Fruit fly (Drosophila melanogaster) whole organism, embryonic: ENCODE measurements around the gene CG18095.

Source experiments
- Asciz ChIP-seq: fragments of 200-800 bp; sonication (Bioruptor generic); optimal IDR thresholded peaks from 2 replicates; lab custom pipeline; 2017; ENCODE audit warnings: missing biosample characterization, mild to moderate bottlenecking, missing genetic modification characterization, missing genetic modification reagents
- B-H1 ChIP-seq: fragments of 200-800 bp; sonication (Bioruptor generic); IDR thresholded peaks from 3 replicates; pipeline ENCODE4 v1.3.6; 2022; ENCODE audit warnings: missing biosample characterization, missing genetic modification characterization
- B-H2 ChIP-seq: fragments of 200-800 bp; sonication (Bioruptor generic); optimal IDR thresholded peaks from 2 replicates; lab custom pipeline; 2018; ENCODE audit warnings: missing biosample characterization, mild to moderate bottlenecking, missing genetic modification characterization
- Blimp-1 ChIP-seq: fragments of 200-800 bp; sonication (Bioruptor generic); optimal IDR thresholded peaks from 3 replicates; lab custom pipeline; 2018; ENCODE audit warnings: missing biosample characterization, missing genetic modification characterization, mild to moderate bottlenecking, moderate library complexity, missing genetic modification reagents
- BtbVII ChIP-seq: fragments of 200-800 bp; sonication (Bioruptor generic); optimal IDR thresholded peaks from 3 replicates; lab custom pipeline; 2017; ENCODE audit warnings: missing biosample characterization, mild to moderate bottlenecking, missing genetic modification characterization
- CG10274 ChIP-seq: fragments of 200-800 bp; sonication (Bioruptor generic); optimal IDR thresholded peaks from 3 replicates; lab custom pipeline; 2017; ENCODE audit warnings: missing biosample characterization, mild to moderate bottlenecking, missing genetic modification characterization
- CG1233 ChIP-seq: fragments of 200-800 bp; sonication (Bioruptor generic); optimal IDR thresholded peaks from 4 replicates; lab custom pipeline; 2018; ENCODE audit warnings: missing biosample characterization, mild to moderate bottlenecking, missing genetic modification characterization
- CG12391 ChIP-seq: fragments of 200-800 bp; sonication (Bioruptor generic); optimal IDR thresholded peaks from 3 replicates; lab custom pipeline; 2018; ENCODE audit warnings: missing biosample characterization, mild to moderate bottlenecking, missing genetic modification characterization, moderate library complexity
- CG13894 ChIP-seq: fragments of 200-800 bp; sonication (Bioruptor generic); optimal IDR thresholded peaks from 3 replicates; lab custom pipeline; 2018; ENCODE audit warnings: missing biosample characterization, mild to moderate bottlenecking, missing genetic modification characterization, moderate library complexity
- CG15514 ChIP-seq: fragments of 200-800 bp; sonication (Bioruptor generic); optimal IDR thresholded peaks from 3 replicates; lab custom pipeline; 2017; ENCODE audit warnings: missing biosample characterization, missing genetic modification characterization, mild to moderate bottlenecking, moderate library complexity, missing genetic modification reagents
- CG17328 ChIP-seq: fragments of 200-800 bp; sonication (Bioruptor generic); IDR thresholded peaks from 2 replicates; pipeline ENCODE4 v1.3.6; 2022; ENCODE audit warnings: missing biosample characterization, missing genetic modification characterization
- CG17802 ChIP-seq: fragments of 200-800 bp; sonication (Bioruptor generic); optimal IDR thresholded peaks from 2 replicates; lab custom pipeline; 2018; ENCODE audit warnings: missing biosample characterization, mild to moderate bottlenecking, missing genetic modification characterization, moderate library complexity
- CG2712 ChIP-seq: fragments of 200-800 bp; optimal IDR thresholded peaks from 3 replicates; lab custom pipeline; 2019; ENCODE audit warnings: missing biosample characterization, mild to moderate bottlenecking, missing genetic modification characterization, moderate library complexity
- CG3838 ChIP-seq: fragments of 200-800 bp; sonication (Bioruptor generic); optimal IDR thresholded peaks from 3 replicates; lab custom pipeline; 2016; ENCODE audit warnings: missing biosample characterization, missing genetic modification characterization
- CG4328 ChIP-seq: fragments of 200-800 bp; sonication (Bioruptor generic); optimal IDR thresholded peaks from 3 replicates; lab custom pipeline; 2017; ENCODE audit warnings: missing biosample characterization, missing genetic modification reagents, missing genetic modification characterization
- CG4360 ChIP-seq: fragments of 200-800 bp; sonication (Bioruptor generic); IDR thresholded peaks from 2 replicates; pipeline ENCODE4 v1.3.6; 2022; ENCODE audit warnings: missing biosample characterization, missing genetic modification characterization
- CG4730 ChIP-seq: fragments of 200-800 bp; sonication (Bioruptor generic); IDR thresholded peaks from 2 replicates; pipeline ENCODE4 v1.3.6; 2022; ENCODE audit warnings: missing biosample characterization, missing genetic modification characterization
- CG6689 ChIP-seq: fragments of 200-800 bp; sonication (Bioruptor generic); IDR thresholded peaks from 2 replicates; pipeline ENCODE4 v1.3.6; 2022; ENCODE audit warnings: missing biosample characterization, missing genetic modification characterization
- CG6813 ChIP-seq: fragments of 200-800 bp; sonication (Bioruptor generic); optimal IDR thresholded peaks from 2 replicates; lab custom pipeline; 2017; ENCODE audit warnings: missing biosample characterization, missing genetic modification characterization, mild to moderate bottlenecking, moderate library complexity, missing genetic modification reagents
- CG7271 ChIP-seq: fragments of 200-800 bp; sonication (Bioruptor generic); optimal IDR thresholded peaks from 2 replicates; lab custom pipeline; 2018; ENCODE audit warnings: missing biosample characterization, mild to moderate bottlenecking, missing genetic modification characterization, moderate library complexity
- CG8765 ChIP-seq: fragments of 200-800 bp; sonication (Bioruptor generic); IDR thresholded peaks from 2 replicates; pipeline ENCODE4 v1.3.6; 2022; ENCODE audit warnings: missing biosample characterization, missing genetic modification characterization
- CG9437 ChIP-seq: fragments of 200-800 bp; sonication (Bioruptor generic); optimal IDR thresholded peaks from 2 replicates; lab custom pipeline; 2018; ENCODE audit warnings: missing biosample characterization, mild to moderate bottlenecking, missing genetic modification characterization
- Dfd ChIP-seq, 2 experiments: fragments of >200 bp; optimal IDR thresholded peaks; 2 replicates each; lab custom pipeline; 2017; ENCODE audit warnings: missing biosample characterization in 2 of 2, missing genetic modification characterization in 2 of 2
- GATAe ChIP-seq: fragments of 200-800 bp; sonication (Bioruptor generic); conservative IDR thresholded peaks from 2 replicates; pipeline ENCODE4 v1.3.6; 2022; ENCODE audit warnings: missing biosample characterization, missing genetic modification characterization
- HHEX ChIP-seq: fragments of 200-800 bp; sonication (Bioruptor generic); optimal IDR thresholded peaks from 3 replicates; lab custom pipeline; 2017; ENCODE audit warnings: missing biosample characterization, mild to moderate bottlenecking, missing genetic modification characterization, missing genetic modification reagents
- Hand ChIP-seq: fragments of 200-800 bp; sonication (Bioruptor generic); optimal IDR thresholded peaks from 2 replicates; lab custom pipeline; 2017; ENCODE audit warnings: mild to moderate bottlenecking, missing biosample characterization, missing genetic modification reagents, missing genetic modification characterization
- Hsf ChIP-seq: fragments of 200-800 bp; sonication (Bioruptor generic); optimal IDR thresholded peaks from 3 replicates; lab custom pipeline; 2016; ENCODE audit warnings: missing biosample characterization, missing genetic modification characterization
- Lpt ChIP-seq: fragments of >200 bp; optimal IDR thresholded peaks from 2 replicates; lab custom pipeline; 2018; ENCODE audit warnings: missing biosample characterization, missing genetic modification characterization
- NC2α ChIP-seq: fragments of 200-800 bp; sonication (Bioruptor generic); optimal IDR thresholded peaks from 2 replicates; lab custom pipeline; 2016; ENCODE audit warnings: missing biosample characterization, missing genetic modification characterization
- PHDP ChIP-seq: fragments of 200-800 bp; sonication (Bioruptor generic); optimal IDR thresholded peaks from 3 replicates; lab custom pipeline; 2018; ENCODE audit warnings: missing biosample characterization, mild to moderate bottlenecking, missing genetic modification characterization, moderate library complexity
- Pdp1 ChIP-seq, 2 experiments: fragments of 200-800 bp; sonication (Bioruptor generic); optimal IDR thresholded peaks; 3 replicates each; lab custom pipeline; 2016; ENCODE audit warnings: missing biosample characterization in 2 of 2, missing genetic modification characterization in 2 of 2, mild to moderate bottlenecking in 1 of 2, moderate library complexity in 1 of 2
- Sry-δ ChIP-seq: fragments of 200-800 bp; sonication (Bioruptor generic); optimal IDR thresholded peaks from 2 replicates; lab custom pipeline; 2016; ENCODE audit warnings: missing biosample characterization, missing genetic modification characterization
- Stat92E ChIP-seq, 3 experiments: fragments of >200 bp in 2 of 3; fragments of 200-800 bp in 1 of 3; sonication (Bioruptor generic) in 1 of 3; optimal IDR thresholded peaks; 2 replicates each; lab custom pipeline; 2017 to 2019; ENCODE audit warnings: missing biosample characterization in 3 of 3, missing genetic modification characterization in 3 of 3, mild to moderate bottlenecking in 1 of 3, moderate library complexity in 1 of 3
- br ChIP-seq: fragments of >200 bp; optimal IDR thresholded peaks from 2 replicates; lab custom pipeline; 2017
- cg ChIP-seq: fragments of 200-800 bp; sonication (Bioruptor generic); optimal IDR thresholded peaks from 3 replicates; lab custom pipeline; 2019; ENCODE audit warnings: missing biosample characterization, mild to moderate bottlenecking, missing genetic modification characterization, moderate library complexity
- crc ChIP-seq: fragments of 200-800 bp; sonication (Bioruptor generic); optimal IDR thresholded peaks from 2 replicates; lab custom pipeline; 2016; ENCODE audit warnings: missing biosample characterization, missing genetic modification characterization
- disco-r ChIP-seq: fragments of 200-800 bp; sonication (Bioruptor generic); optimal IDR thresholded peaks from 2 replicates; lab custom pipeline; 2016; ENCODE audit warnings: missing biosample characterization, missing genetic modification characterization
- dm ChIP-seq: fragments of 200-800 bp; sonication (Bioruptor generic); optimal IDR thresholded peaks from 3 replicates; lab custom pipeline; 2016; ENCODE audit warnings: missing biosample characterization, missing genetic modification characterization
- eve ChIP-seq, 2 experiments: fragments of >200 bp; optimal IDR thresholded peaks; 2 replicates each; lab custom pipeline; 2017; ENCODE audit warnings: missing biosample characterization in 2 of 2, missing genetic modification characterization in 2 of 2
- ewg ChIP-seq: fragments of 200-800 bp; sonication (Bioruptor generic); optimal IDR thresholded peaks from 3 replicates; lab custom pipeline; 2017; ENCODE audit warnings: mild to moderate bottlenecking, missing biosample characterization, missing genetic modification reagents, missing genetic modification characterization
- gem ChIP-seq: fragments of 200-800 bp; sonication (Bioruptor generic); optimal IDR thresholded peaks from 2 replicates; lab custom pipeline; 2019; ENCODE audit warnings: missing biosample characterization, mild to moderate bottlenecking, missing genetic modification characterization, moderate library complexity
- grn ChIP-seq: fragments of 200-800 bp; sonication (Bioruptor generic); optimal IDR thresholded peaks from 3 replicates; lab custom pipeline; 2017; ENCODE audit warnings: missing biosample characterization, missing genetic modification characterization
- hth ChIP-seq: fragments of >200 bp; optimal IDR thresholded peaks from 2 replicates; lab custom pipeline; 2017; ENCODE audit warnings: inconsistent platforms
- pb ChIP-seq: fragments of 200-800 bp; sonication (Bioruptor generic); optimal IDR thresholded peaks from 3 replicates; lab custom pipeline; 2016; ENCODE audit warnings: missing biosample characterization, missing genetic modification characterization
- sens-2 ChIP-seq: fragments of 200-800 bp; sonication (Bioruptor generic); IDR thresholded peaks from 2 replicates; pipeline ENCODE4 v1.3.6; 2022; ENCODE audit warnings: missing biosample characterization, missing genetic modification characterization
- sima ChIP-seq: fragments of 200-800 bp; sonication (Bioruptor generic); optimal IDR thresholded peaks from 2 replicates; lab custom pipeline; 2016; ENCODE audit warnings: missing biosample characterization, missing genetic modification characterization
- slp2 ChIP-seq: fragments of 200-800 bp; sonication (Bioruptor generic); optimal IDR thresholded peaks from 2 replicates; lab custom pipeline; 2016; ENCODE audit warnings: missing biosample characterization, missing genetic modification characterization
- stc ChIP-seq: fragments of 200-800 bp; sonication (Bioruptor generic); IDR thresholded peaks from 2 replicates; pipeline ENCODE4 v1.3.6; 2022; ENCODE audit warnings: missing biosample characterization, missing genetic modification characterization
- tgo ChIP-seq: fragments of 200-800 bp; sonication (Bioruptor generic); IDR thresholded peaks from 3 replicates; pipeline ENCODE4 v1.3.6; 2022; ENCODE audit warnings: missing biosample characterization, missing genetic modification characterization

Gene CG18095

DNA sequence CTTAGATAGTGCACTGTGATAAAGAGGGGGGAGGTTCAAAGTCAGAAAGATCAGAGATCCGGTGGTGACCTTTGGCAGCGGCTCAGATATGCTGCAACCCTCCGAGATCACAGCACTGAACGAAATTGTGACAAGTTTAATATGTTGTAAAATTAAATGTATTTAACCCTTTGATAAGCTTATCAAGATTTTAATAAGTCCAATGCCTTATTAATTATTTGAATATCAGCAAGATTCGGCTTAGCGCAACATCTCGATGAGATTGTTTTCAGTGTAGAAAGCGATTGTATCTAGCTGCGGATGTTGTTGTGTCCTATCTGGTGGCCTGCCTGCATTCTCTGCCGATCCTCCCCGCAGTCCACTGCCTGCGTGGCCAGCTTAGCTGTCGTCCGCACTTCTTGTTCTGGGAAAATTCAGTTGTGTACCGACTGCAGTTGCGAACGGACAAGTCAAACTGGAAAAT is 15.9 kb upstream of the CG18095 start, which contains the start of gene NimC4 (continued):
- TF ChIP-seq pb (peak; percentile 35), CG4730 (GFP tag; lab: Robert Waterston, UW) (peak; percentile 68), PHDP (tag; lab: Kevin White, UChicago) (peak; percentile 20), CG15514 (GFP tag; lab: Kevin White, UChicago) (no peak), gem (peak; percentile 88), CG10274 (peak; percentile 33), tgo (GFP tag; lab: Robert Waterston, UW) (peak; percentile 71), ewg (GFP tag; lab: Kevin White, UChicago) (peak; percentile 45), hth (lab: Kevin White, UChicago) (no peak), br (lab: Kevin White, UChicago) (no peak), B-H2 (GFP tag; lab: Kevin White, UChicago) (no peak), sens-2 (GFP tag; lab: Robert Waterston, UW) (peak; percentile 85), CG2712 (tag; lab: Kevin White, UChicago) (peak; percentile 95), GATAe (GFP tag; lab: Robert Waterston, UW) (no peak), CG9437 (GFP tag; lab: Kevin White, UChicago) (peak; percentile 5), BtbVII (no peak), CG17802 (tag; lab: Kevin White, UChicago) (peak; percentile 28), Hand (GFP tag; lab: Kevin White, UChicago) (no peak), crc (GFP tag; lab: Kevin White, UChicago) (peak; percentile 49), Dfd (GFP tag; optimal IDR thresholded peaks at IDR 0.05; lab: Kevin White, UChicago) (no peak), CG1233 (GFP tag; lab: Kevin White, UChicago) (peak; percentile 81), Hsf (GFP tag; lab: Kevin White, UChicago) (peak; percentile 84), Pdp1 (GFP tag; optimal IDR thresholded peaks at IDR 0.05; lab: Kevin White, UChicago) (peak; percentile 74 to 83), CG7271 (tag; lab: Kevin White, UChicago) (peak; percentile 97), Stat92E (GFP tag; optimal IDR thresholded peaks at IDR 0.05; lab: Kevin White, UChicago) (peak in 1 of 3 experiments; percentile 80), disco-r (peak; percentile 59), CG17328 (peak; percentile 87), CG13894 (no peak), grn (GFP tag; lab: Kevin White, UChicago) (peak; percentile 87), CG12391 (tag; lab: Kevin White, UChicago) (peak; percentile 83), CG4328 (peak; percentile 26), CG6689 (GFP tag; lab: Robert Waterston, UW) (peak; percentile 89), HHEX (GFP tag; lab: Kevin White, UChicago) (peak; percentile 12), Sry-δ (GFP tag; lab: Kevin White, UChicago) (no peak), stc (GFP tag; lab: Robert Waterston, UW) (peak; percentile 66; the same call in 1 of the 2 replicates), sima (no peak), cg (GFP tag; lab: Kevin White, UChicago) (no peak), CG3838 (GFP tag; lab: Kevin White, UChicago) (peak; percentile 34), eve (GFP tag; optimal IDR thresholded peaks at IDR 0.05; lab: Kevin White, UChicago) (peak in 1 of 2 experiments; percentile 99), Blimp-1 (GFP tag; lab: Kevin White, UChicago) (peak; percentile 54), B-H1 (GFP tag; lab: Robert Waterston, UW) (no peak), CG4360 (GFP tag; lab: Robert Waterston, UW) (peak; percentile 87), slp2 (GFP tag; lab: Kevin White, UChicago) (peak; percentile 76), CG8765 (GFP tag; lab: Robert Waterston, UW) (peak; percentile 98), Asciz (GFP tag; lab: Kevin White, UChicago) (peak; percentile 22), dm (peak; percentile 49), NC2α (GFP tag; lab: Kevin White, UChicago) (peak; percentile 57), CG6813 (peak; percentile 66), Lpt (GFP tag; lab: Kevin White, UChicago) (no peak)
